Worm (Caenorhabditis elegans): Measurements from ENCODE around the gene fbxa-19.

DNA sequence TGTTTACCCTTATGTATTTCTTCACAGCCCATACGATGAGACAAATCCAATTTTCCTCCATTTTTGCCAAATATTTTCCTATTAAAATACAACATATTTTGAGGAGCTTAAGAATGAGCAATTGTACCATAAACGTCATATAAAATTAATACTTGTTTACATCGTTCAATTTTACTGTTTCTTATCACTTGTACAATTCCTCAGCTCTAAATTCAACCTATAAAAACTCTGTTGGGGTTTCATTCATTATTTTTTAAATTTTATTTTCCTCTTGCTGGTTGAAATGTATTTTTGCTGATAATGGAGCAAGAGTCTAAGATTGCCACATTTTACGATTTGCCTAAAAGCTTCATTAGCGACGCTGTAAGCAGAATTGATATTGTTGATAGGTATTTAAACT, 11.8 kb upstream of the fbxa-19 start, which contains the start of gene fbxa-75:
- TF ChIP-seq dao-5 (tag; optimal IDR thresholded peaks at IDR 0.05) (no peak), him-1 (tag; optimal IDR thresholded peaks at IDR 0.05) (no peak), W03F9.2 (tag; optimal IDR thresholded peaks at IDR 0.05) (no peak)
